Fruit fly (Drosophila melanogaster): ENCODE results near the gene Sema1a.

Gene Sema1a

dm6 chr2L:8541469-8542233 is at the start of gene Sema1a (continued):
- TF ChIP-seq CG33557 (GFP tag; optimal IDR thresholded peaks at IDR 0.05), result peak; percentile 38
- TF ChIP-seq CG18262 (tag; optimal IDR thresholded peaks at IDR 0.05), result peak; percentile 69
- peak; percentile 66; the same call in 1 of the 2 replicates for TF ChIP-seq Nf-YA (GFP tag; IDR thresholded peaks at IDR 0.05)
- peak; percentile 51 for TF ChIP-seq CG18599 (GFP tag; optimal IDR thresholded peaks at IDR 0.05)
- no peak for TF ChIP-seq slp2 (GFP tag; optimal IDR thresholded peaks at IDR 0.05)
- TF ChIP-seq zfh1 (GFP tag; IDR thresholded peaks at IDR 0.05), result peak; percentile 68
- TF ChIP-seq maf-S (GFP tag; optimal IDR thresholded peaks at IDR 0.05), result no peak
- TF ChIP-seq Opbp (GFP tag; IDR thresholded peaks at IDR 0.05; ENCODE audit: partially characterized antibody), result peak; percentile 86
- no peak for TF ChIP-seq tll (GFP tag; optimal IDR thresholded peaks at IDR 0.05)
- TF ChIP-seq Mrtf (GFP tag; IDR thresholded peaks at IDR 0.05), result no peak; the same call in 2 of the 3 replicates
- TF ChIP-seq Poxn (GFP tag; IDR thresholded peaks at IDR 0.05), result peak; percentile 67; the same call in 1 of the 2 replicates
- peak; percentile 27 for TF ChIP-seq Nf-YC (tag; optimal IDR thresholded peaks at IDR 0.05)
- TF ChIP-seq lmd (GFP tag; IDR thresholded peaks at IDR 0.05), result no peak; the same call in none of the 2 replicates
- TF ChIP-seq Ets65A (GFP tag), result peak; percentile 94
- TF ChIP-seq CG18011 (GFP tag; optimal IDR thresholded peaks at IDR 0.05), result no peak
- peak; percentile 61 for TF ChIP-seq bcd (GFP tag; optimal IDR thresholded peaks at IDR 0.05)
- peak; percentile 65 for TF ChIP-seq Xbp1 (GFP tag; optimal IDR thresholded peaks at IDR 0.05)
- peak; percentile 30 for TF ChIP-seq Dad (GFP tag; optimal IDR thresholded peaks at IDR 0.05)
- TF ChIP-seq tap (tag; optimal IDR thresholded peaks at IDR 0.05), result peak; percentile 54
- TF ChIP-seq fd64A (GFP tag; optimal IDR thresholded peaks at IDR 0.05), result no peak
- peak; percentile 75 for TF ChIP-seq her (GFP tag; optimal IDR thresholded peaks at IDR 0.05)
- TF ChIP-seq gcm (GFP tag; optimal IDR thresholded peaks at IDR 0.05), result peak; percentile 44
- peak; percentile 64; the same call in 2 of the 3 replicates for TF ChIP-seq hb (GFP tag; IDR thresholded peaks at IDR 0.05; ENCODE audit: partially characterized antibody)
- TF ChIP-seq CG9932 (GFP tag; IDR thresholded peaks at IDR 0.05), result peak; percentile 76
- TF ChIP-seq sna (GFP tag; IDR thresholded peaks at IDR 0.05; ENCODE audit: partially characterized antibody), result peak; percentile 81
- peak; percentile 41 for TF ChIP-seq twi (tag; optimal IDR thresholded peaks at IDR 0.05)
- TF ChIP-seq CG5953 (GFP tag; IDR thresholded peaks at IDR 0.05), result 0 out of 2 replicates have a peak, but pooled peaks have one; percentile 52
- peak; percentile 72 for TF ChIP-seq Gug (GFP tag; IDR thresholded peaks at IDR 0.05)
- no peak for TF ChIP-seq CG17912 (GFP tag; optimal IDR thresholded peaks at IDR 0.05)
- peak; percentile 70 for TF ChIP-seq crc (GFP tag; optimal IDR thresholded peaks at IDR 0.05)
- TF ChIP-seq CG8359 (GFP tag; optimal IDR thresholded peaks at IDR 0.05; ENCODE audit: borderline replicate concordance), result no peak
- no peak for TF ChIP-seq Hmx (GFP tag; optimal IDR thresholded peaks at IDR 0.05)
- TF ChIP-seq bbx (GFP tag; IDR thresholded peaks at IDR 0.05; ENCODE audit: partially characterized antibody), result peak; percentile 95
- peak; percentile 84 for TF ChIP-seq tna (GFP tag; IDR thresholded peaks at IDR 0.05; ENCODE audit: partially characterized antibody)
- peak; percentile 48 for TF ChIP-seq CG6765 (GFP tag; optimal IDR thresholded peaks at IDR 0.05)
- TF ChIP-seq schlank (tag; optimal IDR thresholded peaks at IDR 0.05), result no peak
- TF ChIP-seq stc (GFP tag; IDR thresholded peaks at IDR 0.05), result peak; percentile 44; the same call in 1 of the 2 replicates
- peak; percentile 64 for TF ChIP-seq gsb-n (tag; optimal IDR thresholded peaks at IDR 0.05)
- TF ChIP-seq Ets97D (GFP tag; optimal IDR thresholded peaks at IDR 0.05), result peak; percentile 36
- TF ChIP-seq Hmr (GFP tag; optimal IDR thresholded peaks at IDR 0.05), result peak; percentile 67
- TF ChIP-seq zfh2 (GFP tag; optimal IDR thresholded peaks at IDR 0.05), result peak; percentile 60
- peak; percentile 17 to 58 for TF ChIP-seq Hr51 (GFP tag; optimal IDR thresholded peaks at IDR 0.05)
- TF ChIP-seq CG7963 (GFP tag; IDR thresholded peaks at IDR 0.05; ENCODE audit: partially characterized antibody), result peak; percentile 90
- TF ChIP-seq CG16779 (GFP tag; IDR thresholded peaks at IDR 0.05), result no peak
- TF ChIP-seq CG16815 (GFP tag; optimal IDR thresholded peaks at IDR 0.05), result no peak
- TF ChIP-seq CG10366 (GFP tag; IDR thresholded peaks at IDR 0.05), result peak; percentile 62
- TF ChIP-seq Neu2 (GFP tag; optimal IDR thresholded peaks at IDR 0.05; ENCODE audit: borderline replicate concordance), result no peak
- no peak for TF ChIP-seq CG3838 (GFP tag; optimal IDR thresholded peaks at IDR 0.05)

Measured in whole organism, embryonic.